Worm (Caenorhabditis elegans) whole organism, L4/young adult: ENCODE data around the gene fbxb-75.

Source experiments
- W03F9.2 ChIP-seq: fragments of 150-350 bp; optimal IDR thresholded peaks from 2 replicates; lab custom pipeline; 2014; ENCODE audit warnings: missing biosample characterization, missing genetic modification characterization
- dao-5 ChIP-seq: sonication (generic microtip); optimal IDR thresholded peaks from 2 replicates; lab custom pipeline; 2016; ENCODE audit warnings: missing genotype, missing genetic modification characterization, moderate library complexity, missing compliant biosample characterization
- him-1 ChIP-seq: sonication (generic microtip); optimal IDR thresholded peaks from 2 replicates; lab custom pipeline; 2016; ENCODE audit warnings: missing genotype, missing genetic modification reagents, missing genetic modification characterization, missing compliant biosample characterization

The fbxb-75 gene

DNA sequence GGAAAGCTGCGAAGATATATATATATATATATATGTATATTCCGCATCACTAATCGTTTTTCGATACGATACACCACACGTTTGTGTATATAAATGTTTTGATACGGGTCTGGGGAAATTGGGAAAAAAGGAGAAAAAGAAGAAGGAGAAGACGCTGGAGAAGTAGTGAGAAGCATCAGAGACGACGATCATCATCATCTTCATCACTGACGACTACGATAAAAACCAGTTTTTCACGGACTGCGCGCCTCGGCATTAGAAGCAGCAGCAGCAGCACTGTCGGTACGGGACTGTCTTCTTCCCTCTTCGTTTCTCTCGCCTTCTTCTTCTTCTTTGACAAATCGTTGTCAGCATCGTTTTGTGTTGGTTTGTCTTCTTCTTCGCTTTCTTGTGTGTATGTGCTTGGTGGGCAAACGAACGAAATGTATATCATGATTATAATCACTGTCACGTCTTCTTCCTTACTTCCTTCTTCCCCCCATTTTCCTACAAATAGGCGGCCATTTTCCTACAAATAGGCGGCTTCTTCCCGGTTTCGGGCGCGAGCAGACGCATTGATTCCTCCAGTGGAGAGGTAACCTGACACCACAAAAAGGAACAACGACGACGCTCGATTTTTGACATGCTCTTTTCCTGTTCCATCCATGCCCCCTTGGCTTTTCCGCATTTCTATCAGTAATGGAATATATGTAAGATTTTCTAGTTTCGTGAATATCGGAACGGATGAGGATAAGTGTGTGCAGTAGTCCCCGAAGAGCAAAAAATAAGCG is 44.7 kb downstream of the fbxb-75 start:
- TF ChIP-seq dao-5 (no peak), him-1 (tag; lab: Kevin White, UChicago) (no peak), W03F9.2 (tag; lab: Kevin White, UChicago) (no peak)

DNA sequence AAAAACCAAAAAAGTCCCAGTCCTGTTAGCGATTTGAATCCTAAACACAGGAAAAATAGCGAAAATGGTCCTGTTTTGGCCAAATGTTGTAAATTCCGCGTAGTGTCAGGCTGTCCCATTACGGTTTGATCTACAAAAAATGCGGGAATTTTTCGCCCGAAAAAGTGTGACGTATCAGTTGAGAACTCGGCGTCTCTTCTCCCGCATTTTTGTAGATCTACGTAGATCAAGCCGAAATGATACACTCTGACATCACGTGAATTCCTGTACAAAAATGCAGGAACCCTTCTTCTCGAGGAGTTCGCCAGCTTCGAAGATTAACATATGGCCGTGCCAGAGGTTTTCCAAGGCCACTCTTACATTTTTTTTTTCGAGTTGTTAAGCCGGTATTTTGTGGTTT is 45.4 kb downstream of the fbxb-75 start:
- no peak for TF ChIP-seq W03F9.2 (tag; lab: Kevin White, UChicago)
- no peak for TF ChIP-seq him-1 (tag; lab: Kevin White, UChicago)
- TF ChIP-seq dao-5 = no peak

DNA sequence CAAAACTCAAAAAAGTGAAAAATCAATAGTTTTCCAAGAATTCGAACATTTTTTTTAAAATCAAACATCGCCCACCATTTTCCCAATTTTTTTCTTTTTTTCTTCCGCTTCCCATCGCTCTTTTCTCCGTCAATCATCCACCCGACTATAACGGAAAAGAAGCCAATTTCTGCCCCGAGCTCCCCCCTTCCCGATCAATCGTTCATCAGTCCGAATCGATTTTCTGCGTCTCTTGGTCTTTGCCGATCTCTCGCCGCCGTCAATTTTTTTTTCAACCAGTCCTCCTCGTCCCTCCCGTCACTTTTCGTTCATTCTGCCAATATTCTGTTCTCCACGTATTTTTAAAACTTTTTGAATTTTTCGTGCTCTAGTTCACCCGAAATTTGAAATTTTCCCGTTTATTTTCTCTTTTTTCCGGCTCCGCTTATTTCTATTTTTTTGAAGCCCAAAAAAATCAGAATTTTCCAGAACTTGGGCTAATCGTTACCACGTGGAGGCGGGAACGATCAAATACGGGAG is 47.0 kb downstream of the fbxb-75 start, which contains the start of gene ell-1:
Gene ell-1 (plus strand): TSS at position 469 of the 519 bp plus-strand sequence.
- TF ChIP-seq dao-5 (no peak), W03F9.2 (tag; lab: Kevin White, UChicago) (no peak), him-1 (tag; lab: Kevin White, UChicago) (no peak)

DNA sequence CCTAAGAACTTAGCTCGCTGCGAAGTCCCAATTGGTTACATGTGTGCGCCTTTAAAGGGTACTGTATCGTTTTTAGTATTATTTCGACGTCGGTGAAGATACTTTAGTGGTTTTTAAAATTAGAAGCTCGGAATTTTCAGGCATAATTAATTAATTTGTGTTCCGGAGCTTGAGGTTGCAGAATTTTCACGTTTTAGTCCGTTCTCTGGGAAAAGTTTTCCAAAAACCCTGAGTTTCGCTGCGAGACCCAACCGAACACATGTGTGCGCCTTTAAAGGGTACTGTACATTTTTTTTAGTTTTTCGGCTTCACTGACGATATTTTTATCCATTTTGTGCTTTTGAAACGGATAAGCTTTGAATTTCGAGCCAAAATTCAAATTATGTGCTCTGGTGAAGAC is 47.5 kb downstream of the fbxb-75 start:
- TF ChIP-seq him-1 (tag; lab: Kevin White, UChicago) (no peak), W03F9.2 (tag; lab: Kevin White, UChicago) (peak; percentile 29)

DNA sequence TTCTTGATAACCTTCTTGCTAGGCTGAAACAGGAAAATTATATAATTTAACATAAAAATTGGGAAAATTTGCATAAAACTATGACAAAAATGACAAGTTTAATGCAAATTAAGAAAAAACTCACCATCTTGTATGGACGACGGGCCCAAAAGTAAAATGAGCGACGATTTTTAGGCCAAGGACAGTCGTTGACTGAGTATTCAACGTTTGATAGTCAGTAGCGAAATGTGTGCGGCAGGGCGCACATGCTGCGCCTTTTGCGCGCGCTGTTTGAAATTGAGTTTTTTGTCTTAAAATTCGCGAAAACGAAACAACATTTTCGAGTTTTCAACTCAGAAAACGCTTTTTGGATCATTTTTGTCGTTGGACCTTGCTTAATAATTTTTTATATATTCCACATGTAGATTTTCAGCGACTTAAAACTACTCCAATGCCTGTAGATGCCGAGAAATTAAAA is 50.5 kb downstream of the fbxb-75 start, which contains the start of the genes rpl-7A and set-21:
Gene rpl-7A (minus strand): TSS at position 153 of the 457 bp plus-strand sequence.
Gene set-21 (plus strand): TSS at position 407 of the 457 bp plus-strand sequence.
- TF ChIP-seq him-1 (tag; lab: Kevin White, UChicago) (peak; percentile 73), dao-5 (no peak), W03F9.2 (tag; lab: Kevin White, UChicago) (peak; percentile 79)
